Fruit fly (Drosophila melanogaster) whole organism, embryonic: ENCODE measurements around the gene CG31775.

Source experiments
- Aef1 ChIP-seq: fragments of 200-800 bp; sonication (Bioruptor generic); IDR thresholded peaks from 3 replicates; pipeline ENCODE4 v1.3.6; 2022; ENCODE audit warnings: missing biosample characterization, missing genetic modification characterization
- Bgb ChIP-seq: fragments of 200-800 bp; sonication (Bioruptor generic); IDR thresholded peaks from 2 replicates; pipeline ENCODE4 v1.3.6; 2022; ENCODE audit warnings: missing biosample characterization, missing genetic modification characterization; ENCODE audit not compliant: partially characterized antibody
- BtbVII ChIP-seq: fragments of 200-800 bp; sonication (Bioruptor generic); optimal IDR thresholded peaks from 3 replicates; lab custom pipeline; 2017; ENCODE audit warnings: missing biosample characterization, mild to moderate bottlenecking, missing genetic modification characterization
- CG10209 ChIP-seq: fragments of 200-800 bp; sonication (Bioruptor generic); optimal IDR thresholded peaks from 3 replicates; lab custom pipeline; 2017; ENCODE audit warnings: missing biosample characterization, mild to moderate bottlenecking, missing genetic modification characterization, missing genetic modification reagents
- CG1024 ChIP-seq: fragments of 200-800 bp; sonication (Bioruptor generic); IDR thresholded peaks from 2 replicates; pipeline ENCODE4 v1.3.6; 2022; ENCODE audit warnings: missing biosample characterization, missing genetic modification characterization
- CG10366 ChIP-seq: fragments of 200-800 bp; sonication (Bioruptor generic); IDR thresholded peaks from 2 replicates; pipeline ENCODE4 v1.3.6; 2022; ENCODE audit warnings: missing biosample characterization, missing genetic modification characterization
- CG10959 ChIP-seq: fragments of 200-800 bp; sonication (Bioruptor generic); IDR thresholded peaks from 2 replicates; pipeline ENCODE4 v1.3.6; 2022; ENCODE audit warnings: missing biosample characterization, missing genetic modification characterization
- CG11085 ChIP-seq: fragments of 200-800 bp; sonication (Bioruptor generic); IDR thresholded peaks from 2 replicates; pipeline ENCODE4 v1.3.6; 2022; ENCODE audit warnings: missing biosample characterization, missing genetic modification characterization
- CG11560 ChIP-seq: fragments of 200-800 bp; sonication (Bioruptor generic); IDR thresholded peaks from 3 replicates; pipeline ENCODE4 v1.3.6; 2022; ENCODE audit warnings: missing biosample characterization, missing genetic modification characterization
- CG1647 ChIP-seq: fragments of 200-800 bp; sonication (Bioruptor generic); optimal IDR thresholded peaks from 3 replicates; lab custom pipeline; 2016; ENCODE audit warnings: missing biosample characterization, missing genetic modification characterization
- CG17568 ChIP-seq: fragments of 200-800 bp; sonication (Bioruptor generic); optimal IDR thresholded peaks from 2 replicates; lab custom pipeline; 2018; ENCODE audit warnings: missing biosample characterization, mild to moderate bottlenecking, missing genetic modification characterization, moderate library complexity
- CG2116 ChIP-seq: fragments of 200-800 bp; sonication (Bioruptor generic); optimal IDR thresholded peaks from 3 replicates; lab custom pipeline; 2018; ENCODE audit warnings: missing biosample characterization, mild to moderate bottlenecking, missing genetic modification characterization
- CG2889 ChIP-seq: fragments of 200-800 bp; sonication (Bioruptor generic); IDR thresholded peaks from 3 replicates; pipeline ENCODE4 v1.3.6; 2022; ENCODE audit warnings: missing biosample characterization, missing genetic modification characterization
- CG30403 ChIP-seq: fragments of 200-800 bp; sonication (Bioruptor generic); optimal IDR thresholded peaks from 3 replicates; lab custom pipeline; 2016; ENCODE audit warnings: missing biosample characterization, missing genetic modification characterization
- CG3065 ChIP-seq: fragments of 200-800 bp; sonication (Bioruptor generic); optimal IDR thresholded peaks from 2 replicates; lab custom pipeline; 2016; ENCODE audit warnings: missing biosample characterization, missing genetic modification characterization
- CG3281 ChIP-seq: fragments of 200-800 bp; sonication (Bioruptor generic); optimal IDR thresholded peaks from 3 replicates; lab custom pipeline; 2017; ENCODE audit warnings: missing biosample characterization, mild to moderate bottlenecking, missing genetic modification characterization
- CG33557 ChIP-seq: fragments of 200-800 bp; sonication (Bioruptor generic); optimal IDR thresholded peaks from 2 replicates; lab custom pipeline; 2019; ENCODE audit warnings: missing biosample characterization, mild to moderate bottlenecking, missing genetic modification characterization, moderate library complexity
- CG4424 ChIP-seq: fragments of 200-800 bp; sonication (Bioruptor generic); optimal IDR thresholded peaks from 3 replicates; lab custom pipeline; 2016; ENCODE audit warnings: missing biosample characterization, missing genetic modification characterization
- CG4854 ChIP-seq: fragments of 200-800 bp; sonication (Bioruptor generic); optimal IDR thresholded peaks from 2 replicates; lab custom pipeline; 2016; ENCODE audit warnings: missing biosample characterization, missing genetic modification characterization, inconsistent platforms
- CG5245 ChIP-seq: fragments of 200-800 bp; sonication (Bioruptor generic); optimal IDR thresholded peaks from 3 replicates; lab custom pipeline; 2016; ENCODE audit warnings: missing biosample characterization, missing genetic modification characterization
- CG6254 ChIP-seq: fragments of 200-800 bp; sonication (Bioruptor generic); optimal IDR thresholded peaks from 3 replicates; lab custom pipeline; 2017; ENCODE audit warnings: mild to moderate bottlenecking, missing biosample characterization, missing genetic modification reagents, missing genetic modification characterization
- CG7786 ChIP-seq: fragments of 200-800 bp; sonication (Bioruptor generic); optimal IDR thresholded peaks from 2 replicates; lab custom pipeline; 2016; ENCODE audit warnings: missing biosample characterization, missing genetic modification characterization
- CG7839 ChIP-seq: fragments of 200-800 bp; sonication (Bioruptor generic); optimal IDR thresholded peaks from 3 replicates; lab custom pipeline; 2018; ENCODE audit warnings: missing biosample characterization, mild to moderate bottlenecking, missing genetic modification characterization, moderate library complexity
- CG7928 ChIP-seq: fragments of 200-800 bp; sonication (Bioruptor generic); optimal IDR thresholded peaks from 2 replicates; lab custom pipeline; 2017; ENCODE audit warnings: missing biosample characterization, mild to moderate bottlenecking, missing genetic modification characterization
- CHES-1-like ChIP-seq: fragments of 200-800 bp; sonication (Bioruptor generic); optimal IDR thresholded peaks from 2 replicates; lab custom pipeline; 2016; ENCODE audit warnings: missing biosample characterization, missing genetic modification characterization
- Chrac-16 ChIP-seq: fragments of 200-800 bp; sonication (Bioruptor generic); optimal IDR thresholded peaks from 3 replicates; lab custom pipeline; 2016; ENCODE audit warnings: missing biosample characterization, missing genetic modification characterization
- D ChIP-seq, 2 experiments: fragments of 200-800 bp in 1 of 2; fragments of >200 bp in 1 of 2; sonication (Bioruptor generic) in 1 of 2; optimal IDR thresholded peaks; 2 replicates in 1 of 2; 3 replicates in 1 of 2; lab custom pipeline; 2017; ENCODE audit warnings: mild to moderate bottlenecking in 1 of 2, missing biosample characterization in 1 of 2, missing genetic modification characterization in 1 of 2, missing genetic modification reagents in 1 of 2
- Dip3 ChIP-seq: fragments of 200-800 bp; sonication (Bioruptor generic); optimal IDR thresholded peaks from 3 replicates; lab custom pipeline; 2016; ENCODE audit warnings: missing biosample characterization, missing genetic modification characterization
- Elba2 ChIP-seq: fragments of 200-800 bp; sonication (Bioruptor generic); optimal IDR thresholded peaks from 3 replicates; lab custom pipeline; 2016; ENCODE audit warnings: missing biosample characterization, missing genetic modification characterization
- H2.0 ChIP-seq: fragments of 200-800 bp; sonication (Bioruptor generic); IDR thresholded peaks from 2 replicates; pipeline ENCODE4 v1.3.6; 2022; ENCODE audit warnings: missing biosample characterization, missing genetic modification characterization
- HLH3B ChIP-seq: fragments of 200-800 bp; sonication (Bioruptor generic); IDR thresholded peaks from 2 replicates; pipeline ENCODE4 v1.3.6; 2022; ENCODE audit warnings: missing biosample characterization, missing genetic modification characterization
- Hr51 ChIP-seq, 2 experiments: fragments of 200-800 bp; sonication (Bioruptor generic); optimal IDR thresholded peaks; 2 replicates in 1 of 2; 3 replicates in 1 of 2; lab custom pipeline; 2016 to 2018; ENCODE audit warnings: missing biosample characterization in 2 of 2, missing genetic modification characterization in 2 of 2, mild to moderate bottlenecking in 1 of 2, moderate library complexity in 1 of 2
- Hsf ChIP-seq: fragments of 200-800 bp; sonication (Bioruptor generic); optimal IDR thresholded peaks from 3 replicates; lab custom pipeline; 2016; ENCODE audit warnings: missing biosample characterization, missing genetic modification characterization
- Oli ChIP-seq: fragments of 200-800 bp; sonication (Bioruptor generic); optimal IDR thresholded peaks from 2 replicates; lab custom pipeline; 2018; ENCODE audit warnings: missing biosample characterization, mild to moderate bottlenecking, missing genetic modification characterization, moderate library complexity
- Usf ChIP-seq: fragments of 200-800 bp; sonication (Bioruptor generic); optimal IDR thresholded peaks from 2 replicates; lab custom pipeline; 2017; ENCODE audit warnings: missing genotype, missing biosample characterization, missing genetic modification characterization
- ac ChIP-seq: fragments of 200-800 bp; sonication (Bioruptor generic); optimal IDR thresholded peaks from 3 replicates; lab custom pipeline; 2017; ENCODE audit warnings: missing biosample characterization, mild to moderate bottlenecking, missing genetic modification characterization
- dpn ChIP-seq, 2 experiments: fragments of 200-800 bp; sonication (Bioruptor generic); optimal IDR thresholded peaks; 3 replicates each; lab custom pipeline; 2016; ENCODE audit warnings: missing biosample characterization in 2 of 2, missing genetic modification characterization in 2 of 2
- ems ChIP-seq: fragments of 200-800 bp; sonication (Bioruptor generic); optimal IDR thresholded peaks from 3 replicates; lab custom pipeline; 2016; ENCODE audit warnings: missing biosample characterization, missing genetic modification characterization
- ewg ChIP-seq: fragments of 200-800 bp; sonication (Bioruptor generic); optimal IDR thresholded peaks from 3 replicates; lab custom pipeline; 2017; ENCODE audit warnings: mild to moderate bottlenecking, missing biosample characterization, missing genetic modification reagents, missing genetic modification characterization
- fd102C ChIP-seq: fragments of 200-800 bp; sonication (Bioruptor generic); optimal IDR thresholded peaks from 2 replicates; lab custom pipeline; 2018; ENCODE audit warnings: missing biosample characterization, mild to moderate bottlenecking, missing genetic modification characterization, moderate library complexity
- fd64A ChIP-seq: fragments of 200-800 bp; sonication (Bioruptor generic); optimal IDR thresholded peaks from 3 replicates; lab custom pipeline; 2018; ENCODE audit warnings: missing biosample characterization, mild to moderate bottlenecking, missing genetic modification characterization
- oc ChIP-seq: fragments of 200-800 bp; sonication (Bioruptor generic); optimal IDR thresholded peaks from 2 replicates; lab custom pipeline; 2018; ENCODE audit warnings: missing biosample characterization, mild to moderate bottlenecking, missing genetic modification characterization, moderate library complexity
- rib ChIP-seq: fragments of 200-800 bp; sonication (Bioruptor generic); IDR thresholded peaks from 2 replicates; pipeline ENCODE4 v1.3.6; 2022; ENCODE audit warnings: missing biosample characterization, missing genetic modification characterization
- sens ChIP-seq: fragments of 200-800 bp; sonication (Bioruptor generic); peaks from one replicate; lab custom pipeline; 2016; ENCODE audit warnings: missing biosample characterization, missing genetic modification characterization
- sim ChIP-seq: fragments of 200-800 bp; sonication (Bioruptor generic); IDR thresholded peaks from 2 replicates; pipeline ENCODE4 v1.3.6; 2022; ENCODE audit warnings: missing biosample characterization, missing genetic modification characterization
- slp2 ChIP-seq: fragments of 200-800 bp; sonication (Bioruptor generic); optimal IDR thresholded peaks from 2 replicates; lab custom pipeline; 2016; ENCODE audit warnings: missing biosample characterization, missing genetic modification characterization
- sob ChIP-seq: fragments of 200-800 bp; sonication (Bioruptor generic); IDR thresholded peaks from 2 replicates; pipeline ENCODE4 v1.3.6; 2022; ENCODE audit warnings: missing biosample characterization, missing genetic modification characterization
- ttk ChIP-seq: fragments of 200-800 bp; sonication (Bioruptor generic); IDR thresholded peaks from 2 replicates; pipeline ENCODE4 v2.1.2; 2022; ENCODE audit warnings: missing biosample characterization, missing genetic modification characterization
- vfl ChIP-seq: fragments of 200-800 bp; sonication (Bioruptor generic); optimal IDR thresholded peaks from 2 replicates; lab custom pipeline; 2016; ENCODE audit warnings: missing biosample characterization, missing genetic modification characterization
- zen2 ChIP-seq: fragments of 200-800 bp; sonication (Bioruptor generic); IDR thresholded peaks from 3 replicates; pipeline ENCODE4 v1.3.6; 2022; ENCODE audit warnings: missing biosample characterization, missing genetic modification characterization; ENCODE audit not compliant: partially characterized antibody
- zfh1 ChIP-seq: fragments of 200-800 bp; sonication (Bioruptor generic); IDR thresholded peaks from 3 replicates; pipeline ENCODE4 v1.3.6; 2022; ENCODE audit warnings: missing biosample characterization, missing genetic modification characterization

Gene CG31775

DNA sequence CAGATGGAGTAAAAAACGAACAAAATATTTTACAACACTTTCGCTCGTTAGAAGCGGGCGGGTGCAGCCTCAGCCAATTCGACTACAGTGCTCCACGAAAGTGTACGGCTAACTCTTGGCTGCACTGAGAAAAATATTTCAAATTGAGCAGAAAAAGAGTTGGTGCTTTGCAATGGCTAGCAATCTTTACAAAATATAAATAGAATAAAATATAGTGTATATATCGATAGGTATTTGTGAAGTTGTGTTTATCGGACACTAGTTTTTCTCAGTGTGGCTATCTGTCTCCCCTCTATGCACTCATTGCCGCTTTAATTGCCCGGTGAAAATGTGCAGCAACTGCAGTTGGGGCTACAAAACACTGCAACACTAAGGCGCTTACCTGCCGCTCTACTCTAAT, 36.1 kb downstream of the CG31775 start (continued):
- TF ChIP-seq Elba2 (GFP tag; lab: Kevin White, UChicago) (no peak), CHES-1-like (no peak), CG2116 (GFP tag; lab: Kevin White, UChicago) (peak; percentile 9), ac (GFP tag; lab: Kevin White, UChicago) (peak; percentile 28), Bgb (GFP tag; lab: Robert Waterston, UW) (no peak), CG1647 (GFP tag; lab: Kevin White, UChicago) (peak; percentile 9), ttk (peak; percentile 67), sob (peak; percentile 40; the same call in 1 of the 2 replicates), ewg (peak; percentile 67), CG10366 (GFP tag; lab: Robert Waterston, UW) (peak; percentile 65), CG7839 (tag; lab: Kevin White, UChicago) (peak; percentile 71), ems (peak; percentile 15), Hr51 (GFP tag; optimal IDR thresholded peaks at IDR 0.05; lab: Kevin White, UChicago) (peak in 1 of 2 experiments; percentile 58), CG6254 (GFP tag; lab: Kevin White, UChicago) (no peak), CG10959 (GFP tag; lab: Robert Waterston, UW) (peak; percentile 79), Hsf (GFP tag; lab: Kevin White, UChicago) (peak; percentile 13), Oli (tag; lab: Kevin White, UChicago) (peak; percentile 71), CG4424 (GFP tag; lab: Kevin White, UChicago) (no peak), slp2 (no peak), CG2889 (0 out of 3 replicates have a peak, but pooled peaks have one; percentile 34), BtbVII (GFP tag; lab: Kevin White, UChicago) (no peak), CG5245 (GFP tag; lab: Kevin White, UChicago) (peak; percentile 80), CG11085 (GFP tag; lab: Robert Waterston, UW) (no peak), CG30403 (GFP tag; lab: Kevin White, UChicago) (peak; percentile 60), CG7786 (no peak), fd64A (GFP tag; lab: Kevin White, UChicago) (no peak), vfl (GFP tag; lab: Kevin White, UChicago) (no peak), CG4854 (GFP tag; lab: Kevin White, UChicago) (peak; percentile 44), CG33557 (GFP tag; lab: Kevin White, UChicago) (peak; percentile 26), CG3281 (GFP tag; lab: Kevin White, UChicago) (no peak), sens (GFP tag; lab: Kevin White, UChicago) (peak; percentile 90), Chrac-16 (peak; percentile 54), CG3065 (GFP tag; lab: Kevin White, UChicago) (peak; percentile 15), fd102C (peak; percentile 13), rib (GFP tag; lab: Robert Waterston, UW) (no peak), CG1024 (peak; percentile 79), H2.0 (peak; percentile 58), CG7928 (GFP tag; lab: Kevin White, UChicago) (no peak), Dip3 (no peak), Aef1 (peak; percentile 40; the same call in 1 of the 3 replicates), CG17568 (GFP tag; lab: Kevin White, UChicago) (peak; percentile 22), CG10209 (GFP tag; lab: Kevin White, UChicago) (peak; percentile 57), zfh1 (peak; percentile 83), zen2 (GFP tag; lab: Robert Waterston, UW) (no peak), oc (tag; lab: Kevin White, UChicago) (peak; percentile 75), sim (GFP tag; lab: Robert Waterston, UW) (0 out of 2 replicates have a peak, but pooled peaks have one; percentile 38), Usf (peak; percentile 4), HLH3B (peak; percentile 77), dpn (GFP tag; optimal IDR thresholded peaks at IDR 0.05; lab: Kevin White, UChicago) (peak in 1 of 2 experiments; percentile 38), CG11560 (tag; lab: Robert Waterston, UW) (peak; percentile 40; the same call in 1 of the 3 replicates), D (optimal IDR thresholded peaks at IDR 0.05; lab: Kevin White, UChicago) (no peak), D (GFP tag; optimal IDR thresholded peaks at IDR 0.05; lab: Kevin White, UChicago) (peak; percentile 48)
